Worm (Caenorhabditis elegans) whole organism, L4 larva: ENCODE measurements around the gene F17E9.2.

Experiments used
- F37D6.2 ChIP-seq: sonication (generic microtip); optimal IDR thresholded peaks from 2 replicates; lab custom pipeline; 2016; ENCODE audit warnings: mild to moderate bottlenecking, missing genetic modification characterization, missing compliant biosample characterization
- F44E2.7 ChIP-seq: fragments of 200-800 bp; sonication (Bioruptor generic); IDR thresholded peaks from 2 replicates; pipeline ENCODE4 v2.1.2; 2022; ENCODE audit warnings: missing genetic modification characterization, missing compliant biosample characterization
- T20F7.1 ChIP-seq: fragments of 200-800 bp; sonication (Bioruptor generic); optimal IDR thresholded peaks from 2 replicates; lab custom pipeline; 2018; ENCODE audit warnings: mild to moderate bottlenecking, missing genetic modification characterization, missing compliant biosample characterization
- Y5F2A.4 ChIP-seq: fragments of 200-800 bp; sonication (Bioruptor generic); optimal IDR thresholded peaks from 2 replicates; lab custom pipeline; 2018; ENCODE audit warnings: mild to moderate bottlenecking, missing genetic modification characterization, missing compliant biosample characterization
- aha-1 ChIP-seq: fragments of 150-350 bp; peaks from one replicate; lab custom pipeline; 2014; ENCODE audit warnings: missing biosample characterization, missing genetic modification characterization
- arid-1 ChIP-seq: fragments of 200-800 bp; sonication (Bioruptor generic); conservative IDR thresholded peaks from 2 replicates; pipeline ENCODE4 v1.3.6; 2022; ENCODE audit warnings: missing genetic modification reagents, missing genetic modification characterization, missing compliant biosample characterization
- attf-4 ChIP-seq: sonication (generic microtip); optimal IDR thresholded peaks from 3 replicates; lab custom pipeline; 2017; ENCODE audit warnings: missing biosample characterization, missing genetic modification characterization
- ceh-20 ChIP-seq: fragments of 200-800 bp; sonication (Bioruptor generic); IDR thresholded peaks from 2 replicates; pipeline ENCODE4 v1.3.6; 2022; ENCODE audit warnings: missing genetic modification reagents, missing genetic modification characterization, missing compliant biosample characterization
- ceh-32 ChIP-seq: sonication (generic microtip); optimal IDR thresholded peaks from 2 replicates; lab custom pipeline; 2016; ENCODE audit warnings: mild to moderate bottlenecking, missing genetic modification characterization, missing compliant biosample characterization; ENCODE audit not compliant: poor library complexity
- ceh-82 ChIP-seq: sonication (generic microtip); optimal IDR thresholded peaks from 2 replicates; lab custom pipeline; 2017; ENCODE audit warnings: missing biosample characterization, missing genetic modification characterization
- daf-16 ChIP-seq, 3 experiments: sonication (generic microtip); optimal IDR thresholded peaks; 2 replicates each; lab custom pipeline; 2016 to 2017; ENCODE audit warnings: missing genetic modification characterization in 3 of 3, missing genetic modification reagents in 3 of 3, mild to moderate bottlenecking in 2 of 3, missing compliant biosample characterization in 2 of 3, missing biosample characterization in 1 of 3, moderate library complexity in 1 of 3
- dmd-6 ChIP-seq: fragments of 200-800 bp; sonication (Bioruptor generic); IDR thresholded peaks from 2 replicates; pipeline ENCODE4 v1.3.6; 2022; ENCODE audit warnings: missing genetic modification reagents, missing genetic modification characterization, missing compliant biosample characterization
- dpl-1 ChIP-seq: fragments of 150-350 bp; optimal IDR thresholded peaks from 2 replicates; lab custom pipeline; 2014; ENCODE audit warnings: missing biosample characterization, missing genetic modification reagents, missing genetic modification characterization
- duxl-1 ChIP-seq: sonication (generic microtip); optimal IDR thresholded peaks from 2 replicates; lab custom pipeline; 2016; ENCODE audit warnings: mild to moderate bottlenecking, missing genetic modification characterization, moderate library complexity, missing compliant biosample characterization; ENCODE audit not compliant: poor library complexity
- dve-1 ChIP-seq: sonication (generic microtip); optimal IDR thresholded peaks from 2 replicates; lab custom pipeline; 2017; ENCODE audit warnings: antibody characterized with exemption, mild to moderate bottlenecking, missing genetic modification characterization, missing compliant biosample characterization; ENCODE audit not compliant: insufficient read depth
- egl-27 ChIP-seq: sonication (generic microtip); optimal IDR thresholded peaks from 3 replicates; lab custom pipeline; 2017; ENCODE audit warnings: missing biosample characterization, missing genetic modification reagents, missing genetic modification characterization
- fkh-10 ChIP-seq: fragments of 150-350 bp; optimal IDR thresholded peaks from 2 replicates; lab custom pipeline; 2014; ENCODE audit warnings: missing biosample characterization, missing genetic modification reagents, missing genetic modification characterization
- hif-1 ChIP-seq, 2 experiments: sonication (generic microtip); optimal IDR thresholded peaks; 2 replicates each; lab custom pipeline; 2016 to 2017; ENCODE audit warnings: missing compliant biosample characterization in 2 of 2, missing genetic modification characterization in 2 of 2, missing genetic modification reagents in 2 of 2, missing genotype in 2 of 2, mild to moderate bottlenecking in 1 of 2
- hlh-11 ChIP-seq: fragments of 200-800 bp; sonication (Bioruptor generic); optimal IDR thresholded peaks from 2 replicates; lab custom pipeline; 2018; ENCODE audit warnings: mild to moderate bottlenecking, missing genetic modification characterization, missing compliant biosample characterization
- hlh-30 ChIP-seq: sonication (generic microtip); optimal IDR thresholded peaks from 2 replicates; lab custom pipeline; 2017; ENCODE audit warnings: antibody characterized with exemption, mild to moderate bottlenecking, missing genetic modification characterization, missing compliant biosample characterization; ENCODE audit not compliant: insufficient read depth
- lin-15B ChIP-seq: fragments of 150-350 bp; sonication (generic microtip); optimal IDR thresholded peaks from 3 replicates; lab custom pipeline; 2014; ENCODE audit warnings: missing biosample characterization, missing genetic modification characterization
- lin-38 ChIP-seq: fragments of 200-800 bp; sonication (Bioruptor generic); IDR thresholded peaks from 2 replicates; pipeline ENCODE4 v1.3.6; 2022; ENCODE audit warnings: missing genetic modification reagents, missing genetic modification characterization, missing compliant biosample characterization
- lin-39 ChIP-seq: fragments of 150-350 bp; optimal IDR thresholded peaks from 2 replicates; lab custom pipeline; 2014; ENCODE audit warnings: missing biosample characterization, missing genetic modification reagents, missing genetic modification characterization
- lir-3 ChIP-seq: sonication (generic microtip); optimal IDR thresholded peaks from 2 replicates; lab custom pipeline; 2016; ENCODE audit warnings: mild to moderate bottlenecking, missing genetic modification characterization, missing compliant biosample characterization
- lsy-2 ChIP-seq, 2 experiments: fragments of 150-350 bp in 1 of 2; sonication (generic microtip) in 1 of 2; optimal IDR thresholded peaks; 2 replicates each; lab custom pipeline; 2014 to 2017; ENCODE audit warnings: missing biosample characterization in 2 of 2, missing genetic modification characterization in 2 of 2
- madf-9 ChIP-seq: fragments of 200-800 bp; sonication (Bioruptor generic); conservative IDR thresholded peaks from 2 replicates; pipeline ENCODE4 v1.3.6; 2022; ENCODE audit warnings: missing genetic modification reagents, missing genetic modification characterization, missing compliant biosample characterization
- mdl-1 ChIP-seq, 2 experiments: fragments of 150-350 bp in 1 of 2; sonication (generic microtip) in 1 of 2; optimal IDR thresholded peaks; 2 replicates each; lab custom pipeline; 2014 to 2017; ENCODE audit warnings: missing biosample characterization in 2 of 2, missing genetic modification characterization in 2 of 2
- mxl-2 ChIP-seq: fragments of 200-800 bp; sonication (Bioruptor generic); conservative IDR thresholded peaks from 2 replicates; pipeline ENCODE4 v1.3.6; 2022; ENCODE audit warnings: missing genetic modification reagents, missing genetic modification characterization, missing compliant biosample characterization
- mxl-3 ChIP-seq: fragments of 200-800 bp; sonication (Bioruptor generic); optimal IDR thresholded peaks from 2 replicates; lab custom pipeline; 2018; ENCODE audit warnings: mild to moderate bottlenecking, missing genetic modification characterization, missing compliant biosample characterization
- nhr-11 ChIP-seq: fragments of 150-350 bp; optimal IDR thresholded peaks from 2 replicates; lab custom pipeline; 2014; ENCODE audit warnings: missing biosample characterization, missing genetic modification characterization
- nhr-111 ChIP-seq: fragments of 200-800 bp; sonication (Bioruptor generic); optimal IDR thresholded peaks from 2 replicates; lab custom pipeline; 2018; ENCODE audit warnings: mild to moderate bottlenecking, missing genetic modification characterization, missing compliant biosample characterization
- nhr-237 ChIP-seq: sonication (generic microtip); optimal IDR thresholded peaks from 2 replicates; lab custom pipeline; 2017; ENCODE audit warnings: missing biosample characterization, missing genetic modification characterization
- nhr-28 ChIP-seq: fragments of 150-350 bp; optimal IDR thresholded peaks from 2 replicates; lab custom pipeline; 2014; ENCODE audit warnings: missing biosample characterization, missing genetic modification characterization
- nhr-42 ChIP-seq: fragments of 200-800 bp; sonication (Bioruptor generic); IDR thresholded peaks from 2 replicates; pipeline ENCODE4 v1.3.6; 2022; ENCODE audit warnings: missing genetic modification characterization, missing compliant biosample characterization
- nhr-76 ChIP-seq: fragments of 150-350 bp; optimal IDR thresholded peaks from 2 replicates; lab custom pipeline; 2014; ENCODE audit warnings: missing biosample characterization, missing genetic modification characterization
- nhr-77 ChIP-seq: fragments of 150-350 bp; optimal IDR thresholded peaks from 2 replicates; lab custom pipeline; 2014; ENCODE audit warnings: missing biosample characterization, missing genetic modification characterization
- pqm-1 ChIP-seq: sonication (generic microtip); optimal IDR thresholded peaks from 2 replicates; lab custom pipeline; 2017; ENCODE audit warnings: missing biosample characterization, missing genetic modification characterization
- spr-3 ChIP-seq: fragments of 200-800 bp; sonication (Bioruptor generic); optimal IDR thresholded peaks from 2 replicates; lab custom pipeline; 2018; ENCODE audit warnings: mild to moderate bottlenecking, missing genetic modification characterization, missing compliant biosample characterization
- tag-97 ChIP-seq: fragments of 200-800 bp; sonication (Bioruptor generic); IDR thresholded peaks from 2 replicates; pipeline ENCODE4 v1.3.6; 2022; ENCODE audit warnings: missing genetic modification characterization, missing compliant biosample characterization
- tra-1 ChIP-seq: fragments of 200-800 bp; sonication (Bioruptor generic); IDR thresholded peaks from 2 replicates; pipeline ENCODE4 v1.3.6; 2022; ENCODE audit warnings: missing genetic modification reagents, missing genetic modification characterization, missing compliant biosample characterization
- unc-130 ChIP-seq: sonication (generic microtip); optimal IDR thresholded peaks from 2 replicates; lab custom pipeline; 2016; ENCODE audit warnings: missing genetic modification reagents, missing genetic modification characterization, missing compliant biosample characterization
- unc-62 ChIP-seq, 3 experiments: fragments of 150-350 bp in 1 of 3; sonication (generic microtip); optimal IDR thresholded peaks in 2 of 3; peaks in 1 of 3; 1 replicate in 1 of 3; 2 replicates in 2 of 3; lab custom pipeline; 2014 to 2017; ENCODE audit warnings: missing biosample characterization in 3 of 3, missing genetic modification characterization in 3 of 3, missing genetic modification reagents in 3 of 3, missing genotype in 1 of 3
- zag-1 ChIP-seq: fragments of 150-350 bp; optimal IDR thresholded peaks from 2 replicates; lab custom pipeline; 2014; ENCODE audit warnings: missing biosample characterization, missing genetic modification characterization
- zfp-3 ChIP-seq: fragments of 200-800 bp; sonication (Bioruptor generic); conservative IDR thresholded peaks from 2 replicates; pipeline ENCODE4 v1.3.6; 2022; ENCODE audit warnings: missing genetic modification reagents, missing genetic modification characterization, missing compliant biosample characterization
- ztf-11 ChIP-seq: fragments of 150-350 bp; optimal IDR thresholded peaks from 2 replicates; lab custom pipeline; 2014; ENCODE audit warnings: missing biosample characterization, missing genetic modification characterization

The F17E9.2 gene

DNA sequence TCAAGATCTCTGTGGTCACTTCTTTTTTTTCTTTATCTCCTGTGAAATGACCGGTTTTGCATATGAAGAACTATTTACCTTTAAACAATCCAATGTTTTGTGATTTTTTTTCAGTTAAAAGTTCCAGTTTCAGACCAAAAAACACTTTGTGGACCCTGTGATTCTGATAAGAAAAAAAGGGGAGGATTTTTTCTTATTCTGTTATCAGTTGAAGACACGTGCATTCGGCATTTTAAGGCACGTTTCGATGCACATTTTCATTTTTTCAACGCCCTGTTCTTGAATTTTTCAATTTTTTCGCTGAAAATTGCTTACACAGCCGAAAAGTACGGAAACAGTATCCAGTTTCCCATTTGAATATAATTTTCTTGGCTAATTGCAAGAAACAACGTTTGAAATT lies 10.6 kb downstream of the F17E9.2 start, which contains the start of gene aagr-1:
aagr-1 (plus strand) TSS at position 227 of the 400 bp plus-strand sequence.
- TF ChIP-seq dmd-6, result peak; percentile 79
- TF ChIP-seq pqm-1 (tag; lab: Kevin White, UChicago), result peak; percentile 34
- no peak for TF ChIP-seq mxl-2 (GFP tag; lab: Robert Waterston, UW)
- no peak for TF ChIP-seq daf-16 (GFP tag; optimal IDR thresholded peaks at IDR 0.05; lab: Kevin White, UChicago)
- TF ChIP-seq daf-16 (tag; optimal IDR thresholded peaks at IDR 0.05; lab: Kevin White, UChicago), result peak; percentile 46
- no peak for TF ChIP-seq unc-130
- TF ChIP-seq Y5F2A.4 (GFP tag; lab: Kevin White, UChicago), result no peak
- TF ChIP-seq dve-1 (tag; lab: Kevin White, UChicago), result peak; percentile 42
- no peak for TF ChIP-seq zag-1 (tag; lab: Kevin White, UChicago)
- TF ChIP-seq nhr-28 (tag; lab: Kevin White, UChicago), result peak; percentile 47
- TF ChIP-seq zfp-3 (GFP tag; lab: Robert Waterston, UW), result no peak
- TF ChIP-seq nhr-111, result no peak
- peak in 1 of 2 experiments; percentile 53 for TF ChIP-seq mdl-1 (tag; optimal IDR thresholded peaks at IDR 0.05; lab: Kevin White, UChicago)
- peak; percentile 39 for TF ChIP-seq hlh-11
- TF ChIP-seq hlh-30 (tag; lab: Kevin White, UChicago), result peak; percentile 41
- TF ChIP-seq T20F7.1, result no peak
- no peak for TF ChIP-seq ceh-32 (tag; lab: Kevin White, UChicago)
- no peak for TF ChIP-seq lir-3
- TF ChIP-seq mxl-3, result peak; percentile 13

DNA sequence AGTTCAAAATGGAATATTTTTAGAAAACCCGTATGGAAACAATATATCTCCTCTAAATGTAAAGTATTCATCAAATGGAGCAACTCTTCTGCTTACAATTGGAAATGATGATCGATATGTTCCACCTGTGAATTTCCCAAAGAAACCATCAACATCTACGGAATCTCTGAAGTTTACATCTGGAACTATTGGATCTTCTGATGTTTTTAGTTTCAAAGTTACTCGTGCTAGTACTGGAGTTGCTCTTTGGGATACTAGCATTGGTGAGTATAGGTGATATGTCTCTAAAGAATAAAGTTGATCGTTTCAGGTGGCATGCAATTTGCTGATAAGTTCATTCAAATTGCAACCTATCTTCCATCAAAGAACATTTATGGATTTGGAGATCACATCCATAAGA lies 12.2 kb downstream of the F17E9.2 start:
- no peak for TF ChIP-seq tag-97 (GFP tag; lab: Robert Waterston, UW)
- TF ChIP-seq aha-1 (tag; lab: Kevin White, UChicago), result peak; percentile 93

DNA sequence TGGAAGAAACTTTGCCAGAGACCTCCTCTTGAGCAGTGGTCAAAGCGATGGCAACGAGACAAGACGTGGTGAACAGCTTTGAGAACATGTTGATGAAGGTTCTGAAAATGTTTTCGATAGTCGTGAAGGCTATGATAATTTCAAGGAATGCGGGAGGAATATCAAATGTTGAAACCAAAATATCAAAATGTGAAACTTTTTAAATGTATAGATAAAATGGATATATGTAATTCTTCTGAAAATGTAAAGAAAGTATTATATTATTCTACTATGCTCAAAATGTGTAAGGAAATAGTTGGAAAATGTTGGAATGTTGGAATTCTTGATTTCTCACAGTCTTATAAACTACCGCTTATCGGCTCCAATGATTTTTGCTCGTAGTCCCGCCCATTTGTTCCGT lies 13.4 kb downstream of the F17E9.2 start, which contains the start of gene D2096.6:
D2096.6 (minus strand) TSS at position 101 of the 400 bp plus-strand sequence.
- TF ChIP-seq madf-9 (GFP tag; lab: Robert Waterston, UW) (no peak), ceh-32 (tag; lab: Kevin White, UChicago) (no peak)

DNA sequence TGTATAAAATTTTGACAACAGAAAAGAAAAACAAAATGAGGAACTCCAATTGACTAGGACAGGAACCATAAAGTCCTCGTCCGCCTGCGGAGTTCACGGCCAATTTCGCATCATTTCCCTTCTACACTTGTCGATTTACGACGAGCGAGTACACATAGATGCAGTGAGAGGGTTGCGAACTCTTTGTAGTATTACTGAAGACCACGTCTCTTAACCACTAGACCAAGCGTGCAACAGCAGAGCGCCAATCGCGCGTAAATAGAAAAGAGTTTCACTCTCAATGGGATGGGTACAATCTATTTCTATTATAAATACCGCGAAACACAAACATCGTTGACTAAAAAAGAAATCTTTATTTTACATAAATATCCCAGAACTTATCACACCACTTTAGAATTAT lies 19.7 kb downstream of the F17E9.2 start:
- TF ChIP-seq tra-1 (GFP tag; lab: Robert Waterston, UW) (peak; percentile 57; the same call in 1 of the 2 replicates), nhr-77 (tag; lab: Kevin White, UChicago) (peak; percentile 48), attf-4 (no peak), ztf-11 (tag; lab: Kevin White, UChicago) (no peak), pqm-1 (tag; lab: Kevin White, UChicago) (peak; percentile 60), unc-62 (GFP tag; optimal IDR thresholded peaks at IDR 0.05 in 1 of 2; lab: Kevin White, UChicago) (no peak), unc-62 (tag; optimal IDR thresholded peaks at IDR 0.05; lab: Kevin White, UChicago) (no peak), unc-130 (peak; percentile 71), nhr-11 (tag; lab: Kevin White, UChicago) (peak; percentile 57), dpl-1 (GFP tag; lab: Kevin White, UChicago) (peak; percentile 46), F44E2.7 (GFP tag; lab: Robert Waterston, UW) (no peak), nhr-76 (tag; lab: Kevin White, UChicago) (no peak), hif-1 (tag; optimal IDR thresholded peaks at IDR 0.05; lab: Kevin White, UChicago) (peak in 1 of 2 experiments; percentile 62), lin-15B (tag; lab: Kevin White, UChicago) (no peak), spr-3 (GFP tag; lab: Kevin White, UChicago) (peak; percentile 51), ceh-82 (tag; lab: Kevin White, UChicago) (no peak), aha-1 (tag; lab: Kevin White, UChicago) (peak; percentile 96), F37D6.2 (peak; percentile 45), lsy-2 (tag; optimal IDR thresholded peaks at IDR 0.05; lab: Kevin White, UChicago) (peak in 1 of 2 experiments; percentile 4), duxl-1 (tag; lab: Kevin White, UChicago) (peak; percentile 65), arid-1 (GFP tag; lab: Robert Waterston, UW) (peak; percentile 82), fkh-10 (GFP tag; lab: Kevin White, UChicago) (no peak), lin-38 (GFP tag; lab: Robert Waterston, UW) (peak; percentile 79), nhr-237 (tag; lab: Kevin White, UChicago) (no peak), lin-39 (no peak), ceh-20 (GFP tag; lab: Robert Waterston, UW) (peak; percentile 57; the same call in 1 of the 2 replicates), egl-27 (tag; lab: Kevin White, UChicago) (no peak), nhr-111 (no peak), nhr-42 (GFP tag; lab: Robert Waterston, UW) (peak; percentile 76)
